Worm (Caenorhabditis elegans): ENCODE data around the gene str-141.

Gene str-141

ce11 chrV:11341913-11342312, 18.3 kb upstream of the str-141 start, which contains the start of gene T02E9.5:
Gene T02E9.5 (plus strand): TSS chrV:11342233.
- TF ChIP-seq nhr-10 (tag; optimal IDR thresholded peaks at IDR 0.05) (no peak), zag-1 (tag; optimal IDR thresholded peaks at IDR 0.05) (no peak), sma-3 (GFP tag; optimal IDR thresholded peaks at IDR 0.05) (no peak), egl-27 (tag; optimal IDR thresholded peaks at IDR 0.05) (no peak), crh-2 (tag; optimal IDR thresholded peaks at IDR 0.05) (no peak), blmp-1 (tag; optimal IDR thresholded peaks at IDR 0.05; ENCODE audit: insufficient read depth) (no peak), ZK546.5 (tag; optimal IDR thresholded peaks at IDR 0.05) (no peak), lsy-2 (tag; optimal IDR thresholded peaks at IDR 0.05) (no peak), lin-13 (GFP tag; optimal IDR thresholded peaks at IDR 0.05) (no peak), snpc-4 (tag; optimal IDR thresholded peaks at IDR 0.05) (no peak), ama-1 (optimal IDR thresholded peaks at IDR 0.05) (no peak), C34F6.9 (tag; optimal IDR thresholded peaks at IDR 0.05) (no peak), dmd-4 (tag; optimal IDR thresholded peaks at IDR 0.05) (no peak), nhr-12 (tag; optimal IDR thresholded peaks at IDR 0.05) (no peak), elt-3 (tag; optimal IDR thresholded peaks at IDR 0.05) (no peak), aly-2 (tag; optimal IDR thresholded peaks at IDR 0.05) (no peak), unc-55 (GFP tag; optimal IDR thresholded peaks at IDR 0.05) (no peak)

ce11 chrV:11341130-11341675, 17.6 kb upstream of the str-141 start:
- TF ChIP-seq ztf-1 (GFP tag; conservative IDR thresholded peaks at IDR 0.05) (no peak), F13H6.1 (tag; optimal IDR thresholded peaks at IDR 0.05) (peak; percentile 28), sma-3 (GFP tag; optimal IDR thresholded peaks at IDR 0.05) (no peak), egl-27 (tag; optimal IDR thresholded peaks at IDR 0.05) (no peak), C34F6.9 (tag; optimal IDR thresholded peaks at IDR 0.05) (peak; percentile 1), mab-5 (tag; optimal IDR thresholded peaks at IDR 0.05) (no peak), unc-55 (GFP tag; optimal IDR thresholded peaks at IDR 0.05) (no peak), zag-1 (tag; optimal IDR thresholded peaks at IDR 0.05) (peak; percentile 26), elt-3 (tag; optimal IDR thresholded peaks at IDR 0.05) (no peak)

DNA sequence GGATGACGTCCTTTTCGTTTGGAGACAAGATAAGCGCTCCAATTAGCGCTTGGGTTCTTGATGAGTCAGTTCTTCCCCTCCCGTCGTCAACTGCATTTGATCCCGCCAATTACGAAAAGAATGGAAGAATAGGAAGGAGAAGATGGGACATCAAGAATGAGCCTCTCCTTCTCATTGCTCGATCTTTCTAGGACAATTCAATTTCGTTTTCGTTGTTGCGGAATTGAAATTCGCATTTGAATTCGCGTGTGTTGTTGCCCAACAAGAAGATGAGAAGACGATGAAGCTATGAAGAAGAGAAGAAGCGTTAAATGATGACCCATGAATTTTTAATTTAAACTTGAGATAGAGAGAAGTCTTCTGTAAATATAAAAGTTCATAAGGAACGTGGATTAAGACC, 13.3 kb upstream of the str-141 start:
- no peak for TF ChIP-seq lin-39 (tag; optimal IDR thresholded peaks at IDR 0.05)
- TF ChIP-seq ZK546.5 (tag; optimal IDR thresholded peaks at IDR 0.05): no peak
- TF ChIP-seq alr-1 (tag; optimal IDR thresholded peaks at IDR 0.05): no peak
- TF ChIP-seq mdl-1 (tag; optimal IDR thresholded peaks at IDR 0.05): no peak
- no peak for TF ChIP-seq crh-2 (tag; optimal IDR thresholded peaks at IDR 0.05)
- no peak for TF ChIP-seq sma-9 (GFP tag; optimal IDR thresholded peaks at IDR 0.05)
- TF ChIP-seq sma-9 (tag; optimal IDR thresholded peaks at IDR 0.05): no peak
- TF ChIP-seq elt-1 (tag; optimal IDR thresholded peaks at IDR 0.05): no peak
- TF ChIP-seq lin-13 (GFP tag; optimal IDR thresholded peaks at IDR 0.05): no peak
- TF ChIP-seq nhr-6 (tag; optimal IDR thresholded peaks at IDR 0.05): no peak
- no peak for TF ChIP-seq nhr-21 (tag; optimal IDR thresholded peaks at IDR 0.05)
- no peak for TF ChIP-seq nhr-25 (tag; optimal IDR thresholded peaks at IDR 0.05)
- no peak for TF ChIP-seq unc-62 (GFP tag; optimal IDR thresholded peaks at IDR 0.05)
- no peak for TF ChIP-seq blmp-1 (tag; optimal IDR thresholded peaks at IDR 0.05; ENCODE audit: insufficient read depth)
- no peak for TF ChIP-seq aly-2 (tag; optimal IDR thresholded peaks at IDR 0.05)
- TF ChIP-seq mbf-1 (tag; optimal IDR thresholded peaks at IDR 0.05): no peak
- TF ChIP-seq dmd-4 (tag; optimal IDR thresholded peaks at IDR 0.05): no peak
- TF ChIP-seq sma-3 (GFP tag; optimal IDR thresholded peaks at IDR 0.05): no peak
- no peak for TF ChIP-seq lin-11 (tag; optimal IDR thresholded peaks at IDR 0.05)
- no peak for TF ChIP-seq mab-5 (tag; optimal IDR thresholded peaks at IDR 0.05)

DNA sequence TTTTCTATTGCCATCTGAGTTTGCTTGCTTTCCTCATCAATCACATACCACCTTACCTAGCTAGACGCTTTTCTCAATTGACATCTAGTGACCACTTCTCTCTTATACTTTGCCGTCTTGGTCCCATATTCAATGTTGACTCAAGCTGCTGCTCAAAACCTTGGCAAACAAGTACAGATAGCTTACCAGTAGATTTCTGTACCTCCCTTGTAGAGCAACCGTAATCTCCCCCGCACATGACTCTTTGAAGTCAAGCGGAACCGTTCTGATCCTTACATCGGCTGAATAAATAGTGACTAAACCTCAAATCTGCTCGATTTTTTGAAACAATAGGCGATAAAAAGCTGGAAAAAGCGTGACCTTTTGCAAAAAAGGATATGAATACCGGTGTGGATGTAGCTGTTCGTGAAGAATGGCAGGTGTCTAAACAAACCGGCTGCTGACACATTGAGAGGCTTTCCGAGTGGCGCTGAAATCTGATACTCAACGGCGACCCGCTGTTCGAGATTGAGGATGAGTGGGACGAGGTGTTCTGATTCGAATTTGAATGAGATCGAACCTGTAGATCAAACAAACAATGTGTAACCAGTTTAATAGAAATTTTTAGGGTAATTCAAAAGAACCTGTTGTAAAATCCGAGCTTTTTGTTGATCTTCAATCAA, 12.3 kb upstream of the str-141 start:
- TF ChIP-seq nhr-237 (tag; optimal IDR thresholded peaks at IDR 0.05): no peak
- TF ChIP-seq sem-4 (tag; optimal IDR thresholded peaks at IDR 0.05): no peak
- TF ChIP-seq mbf-1 (tag; optimal IDR thresholded peaks at IDR 0.05): no peak
- TF ChIP-seq skn-1 (tag; optimal IDR thresholded peaks at IDR 0.05): no peak
- TF ChIP-seq nhr-6 (tag; optimal IDR thresholded peaks at IDR 0.05): no peak
- TF ChIP-seq ztf-11 (tag; optimal IDR thresholded peaks at IDR 0.05): no peak
- TF ChIP-seq nhr-77 (tag; optimal IDR thresholded peaks at IDR 0.05): no peak
- no peak for TF ChIP-seq gmeb-1 (tag; optimal IDR thresholded peaks at IDR 0.05)
- TF ChIP-seq nhr-23 (tag; optimal IDR thresholded peaks at IDR 0.05): no peak
- TF ChIP-seq aly-2 (tag; optimal IDR thresholded peaks at IDR 0.05): no peak
- TF ChIP-seq F13H6.1 (tag; optimal IDR thresholded peaks at IDR 0.05): no peak
- TF ChIP-seq nhr-25 (tag; optimal IDR thresholded peaks at IDR 0.05): no peak
- TF ChIP-seq unc-62 (GFP tag; optimal IDR thresholded peaks at IDR 0.05): no peak
- TF ChIP-seq dmd-4 (tag; optimal IDR thresholded peaks at IDR 0.05): no peak
- TF ChIP-seq C34F6.9 (tag; optimal IDR thresholded peaks at IDR 0.05): no peak
- no peak for TF ChIP-seq sma-9 (GFP tag; optimal IDR thresholded peaks at IDR 0.05)
- TF ChIP-seq sma-9 (tag; optimal IDR thresholded peaks at IDR 0.05): no peak
- TF ChIP-seq nhr-129 (tag; optimal IDR thresholded peaks at IDR 0.05): no peak
- TF ChIP-seq unc-55 (GFP tag; optimal IDR thresholded peaks at IDR 0.05): no peak

Data from whole organism, L2 larva.